Fruit fly (Drosophila melanogaster) ovary, adult (tissue): ENCODE results near the gene CG16700.
A peak's percentile ranks its signal among the peaks of the same experiment; 100 is the strongest.

Source experiments
- CG17801 ChIP-seq: fragments of 200-800 bp; optimal IDR thresholded peaks from 2 replicates; lab custom pipeline; 2019; ENCODE audit warnings: missing biosample characterization, mild to moderate bottlenecking, missing genetic modification characterization, moderate library complexity; ENCODE audit not compliant: partially characterized antibody

CG16700 gene

DNA sequence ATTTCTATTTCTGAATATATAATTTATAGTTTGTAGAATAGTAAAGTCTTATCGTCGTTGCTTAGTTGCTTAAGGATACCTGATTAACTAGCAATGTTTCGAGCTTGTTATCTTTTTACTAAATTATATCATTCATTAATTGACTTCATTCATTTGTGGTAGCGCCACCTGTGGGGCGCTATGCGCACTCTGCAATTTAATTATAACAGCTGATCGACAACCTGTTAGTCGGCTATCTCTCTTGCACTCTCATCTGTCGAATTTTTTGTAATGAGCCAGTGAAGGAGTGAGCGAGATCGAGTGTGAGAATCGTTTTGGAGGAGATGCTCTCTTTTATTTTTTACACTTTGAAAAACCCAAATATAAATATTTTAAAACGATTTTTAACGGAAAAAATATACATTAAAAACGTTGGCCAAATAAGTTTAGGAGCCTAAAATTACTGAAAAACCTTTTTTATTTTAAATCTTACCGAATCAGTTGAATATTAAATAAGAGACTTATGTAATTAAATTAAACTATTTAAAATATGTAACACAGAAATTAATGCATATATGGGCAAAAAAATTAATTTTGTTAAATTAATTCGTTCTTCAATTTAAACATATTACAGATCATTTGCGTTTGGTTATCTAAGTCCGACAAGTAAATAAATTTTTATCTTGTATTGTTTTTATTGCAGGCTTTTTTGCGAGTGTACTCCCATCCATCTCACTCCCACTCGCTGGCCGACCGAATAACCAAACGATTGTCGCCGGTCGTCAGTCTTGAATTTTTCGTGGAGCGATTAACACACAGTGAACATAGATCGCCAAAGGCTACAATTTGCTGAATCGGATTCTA, at the start of gene CG16700, which contains the start of gene CG4991:
TSS of gene CG16700 (plus strand) at position 793 of the 843 bp plus-strand sequence.
TSS of gene CG4991 (plus strand) at position 793 of the 843 bp plus-strand sequence.
- peak; percentile 45 for TF ChIP-seq CG17801

DNA sequence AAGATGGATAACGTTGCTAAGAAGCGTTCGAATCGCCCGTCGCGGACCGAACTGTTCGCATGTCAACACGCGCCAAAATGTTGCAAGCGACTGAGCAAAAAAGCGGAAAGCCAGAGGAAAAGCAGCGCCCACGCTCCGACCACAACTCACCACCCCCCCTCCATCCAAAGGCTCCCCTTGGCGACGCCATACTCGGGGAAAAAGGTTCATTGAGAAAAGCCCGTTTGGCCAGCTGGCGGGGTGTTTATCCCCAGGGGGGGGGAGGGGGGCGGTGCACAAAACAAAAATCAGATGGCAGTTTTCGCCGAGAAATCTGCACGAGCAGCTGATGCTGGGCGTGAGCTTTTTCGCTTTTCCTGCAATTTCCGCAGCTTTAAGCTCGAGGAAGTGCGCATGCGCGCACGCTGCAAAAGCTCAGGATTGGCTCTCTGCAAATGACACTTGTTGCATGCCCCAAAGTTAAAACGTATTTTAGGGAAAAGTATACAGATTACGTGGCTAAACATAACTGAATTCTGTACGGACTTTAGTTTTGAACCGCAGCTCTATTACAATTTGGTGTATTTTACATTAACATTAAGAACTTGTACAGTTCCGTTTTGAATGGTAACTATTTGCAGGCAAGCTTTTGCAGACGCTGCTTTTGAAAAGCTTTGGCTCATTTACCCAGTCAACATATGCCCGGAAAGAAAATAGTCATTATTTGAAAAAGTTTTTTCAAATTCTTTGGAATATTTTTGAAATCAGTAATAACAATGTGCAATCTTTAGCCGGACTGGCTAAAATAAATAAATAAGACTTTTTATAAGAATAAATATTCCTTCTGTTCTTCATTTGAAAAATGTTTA, 43.7 kb upstream of the CG16700 start:
- TF ChIP-seq CG17801: no peak

DNA sequence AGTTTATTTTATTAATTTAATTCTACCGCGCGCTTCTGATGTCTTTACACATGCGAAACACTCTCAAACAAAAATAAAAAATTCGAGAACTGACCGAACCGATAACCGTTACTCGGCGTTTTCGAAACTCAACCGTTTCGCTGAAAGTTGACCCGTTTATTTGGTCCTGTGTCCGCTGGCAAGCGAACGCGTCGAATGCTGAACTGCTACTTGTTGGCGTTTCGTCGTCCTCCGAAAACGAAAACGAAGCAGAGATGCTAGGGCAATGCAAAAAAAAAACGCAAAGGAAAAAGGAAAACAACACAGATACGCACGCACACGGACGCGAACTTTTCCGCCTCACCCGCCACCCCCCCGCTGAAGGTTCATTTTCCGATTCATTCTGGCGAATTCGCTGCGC, 25.0 kb upstream of the CG16700 start, which contains the start of gene CG45002:
TSS of gene CG45002 (minus strand) at position 101 of the 400 bp plus-strand sequence.
- no peak for TF ChIP-seq CG17801

DNA sequence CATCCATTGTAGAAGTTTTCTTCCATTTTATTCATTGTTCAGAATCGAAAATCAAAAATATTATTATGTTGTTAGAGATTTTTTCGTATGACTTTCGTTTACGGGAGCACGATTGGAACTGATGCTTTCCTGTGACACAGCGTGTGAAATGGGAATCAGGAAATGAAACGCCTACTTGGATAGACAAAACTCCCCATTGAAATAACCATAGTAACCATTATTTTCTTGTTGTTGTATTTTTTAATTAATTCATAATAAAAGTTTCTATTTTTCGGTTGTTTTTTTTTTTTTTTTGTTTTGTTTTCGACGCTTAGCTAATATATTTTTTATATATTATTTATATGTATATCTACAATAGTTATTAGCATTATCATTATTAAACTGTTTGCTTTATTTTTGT, 23.2 kb upstream of the CG16700 start, which contains the start of gene CG43077:
TSS of gene CG43077 (minus strand) at position 101 of the 400 bp plus-strand sequence.
- no peak for TF ChIP-seq CG17801

DNA sequence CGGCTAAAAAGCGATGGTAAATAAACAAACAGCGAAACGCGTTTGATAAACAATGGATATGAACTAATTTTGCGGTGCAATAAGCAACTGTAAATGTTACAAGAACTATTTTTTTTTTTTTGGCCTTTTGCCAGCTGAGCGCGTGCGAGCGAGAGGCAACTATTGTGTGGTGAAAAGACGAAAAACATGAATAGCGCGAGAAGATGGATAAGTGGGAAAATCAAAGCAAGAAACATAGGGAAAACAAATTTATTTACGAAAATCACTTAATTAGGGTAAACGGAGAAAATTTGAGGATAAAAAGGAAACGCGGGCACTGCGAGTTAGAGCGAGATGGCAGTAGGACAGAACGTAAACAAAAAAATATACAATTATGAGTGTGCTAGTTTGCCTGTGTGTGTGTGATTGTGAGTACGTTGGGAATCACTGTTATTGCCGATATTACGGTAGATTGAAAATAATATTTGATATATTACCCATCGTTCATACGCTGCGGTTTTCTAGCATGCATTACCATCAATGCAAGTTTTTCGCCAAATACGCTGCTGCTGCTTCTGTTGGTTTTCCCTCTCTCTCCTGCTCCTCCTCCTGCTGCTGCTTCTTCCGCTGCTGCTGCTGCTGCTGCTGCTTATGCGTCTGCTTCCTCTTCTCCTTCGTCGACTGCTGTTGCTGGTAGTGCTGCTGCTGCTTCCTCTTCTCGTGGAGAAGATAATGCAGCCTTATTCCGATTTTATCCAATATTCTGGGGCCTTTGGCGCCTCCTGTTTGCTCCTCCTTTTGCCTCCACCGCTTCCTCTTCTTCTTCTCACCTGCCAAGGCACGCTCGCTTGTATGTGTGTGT, 15.0 kb upstream of the CG16700 start:
- TF ChIP-seq CG17801: no peak

DNA sequence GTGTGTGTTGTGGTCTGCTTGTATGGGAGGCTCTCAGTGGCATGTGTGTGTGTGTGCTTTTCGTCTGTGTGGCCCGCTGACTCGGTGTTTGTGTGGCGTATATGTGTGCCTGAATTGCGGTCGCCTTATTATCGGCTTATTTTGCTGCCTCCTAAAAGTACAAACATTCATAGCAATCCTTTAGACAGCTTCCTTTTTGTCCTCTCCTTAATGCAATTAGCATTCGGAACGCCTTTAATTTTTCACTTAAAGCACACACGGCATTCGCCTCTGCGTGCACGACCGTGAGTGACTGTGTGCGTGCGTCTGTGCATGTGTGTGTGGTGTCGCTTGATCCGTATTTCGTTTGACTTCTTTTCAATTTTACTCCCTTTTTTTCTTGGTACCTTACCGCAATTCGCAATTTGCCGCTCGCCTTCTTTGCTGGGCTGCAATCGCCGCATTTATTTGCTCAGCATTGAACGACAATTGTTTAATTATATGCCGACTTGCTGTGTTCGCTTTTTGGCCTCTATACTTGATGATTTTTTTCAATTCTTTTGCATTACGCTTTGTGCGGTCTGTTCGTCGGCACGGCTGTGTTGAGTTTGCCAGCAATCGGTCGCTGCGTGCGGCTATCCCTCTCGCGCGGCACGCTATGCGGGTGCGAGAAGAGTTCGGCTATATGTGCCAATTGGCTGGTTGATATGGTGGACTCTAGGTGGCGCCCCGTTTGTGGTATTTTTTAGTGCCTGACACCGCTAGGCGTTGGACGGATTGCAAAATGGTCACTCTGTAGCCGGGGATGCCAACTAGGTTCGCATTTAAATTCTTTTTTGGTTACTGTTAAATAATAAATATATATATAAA, 14.1 kb upstream of the CG16700 start, which contains the start of gene wcy:
TSS of gene wcy (minus strand) at position 608 of the 849 bp plus-strand sequence.
- TF ChIP-seq CG17801: no peak

DNA sequence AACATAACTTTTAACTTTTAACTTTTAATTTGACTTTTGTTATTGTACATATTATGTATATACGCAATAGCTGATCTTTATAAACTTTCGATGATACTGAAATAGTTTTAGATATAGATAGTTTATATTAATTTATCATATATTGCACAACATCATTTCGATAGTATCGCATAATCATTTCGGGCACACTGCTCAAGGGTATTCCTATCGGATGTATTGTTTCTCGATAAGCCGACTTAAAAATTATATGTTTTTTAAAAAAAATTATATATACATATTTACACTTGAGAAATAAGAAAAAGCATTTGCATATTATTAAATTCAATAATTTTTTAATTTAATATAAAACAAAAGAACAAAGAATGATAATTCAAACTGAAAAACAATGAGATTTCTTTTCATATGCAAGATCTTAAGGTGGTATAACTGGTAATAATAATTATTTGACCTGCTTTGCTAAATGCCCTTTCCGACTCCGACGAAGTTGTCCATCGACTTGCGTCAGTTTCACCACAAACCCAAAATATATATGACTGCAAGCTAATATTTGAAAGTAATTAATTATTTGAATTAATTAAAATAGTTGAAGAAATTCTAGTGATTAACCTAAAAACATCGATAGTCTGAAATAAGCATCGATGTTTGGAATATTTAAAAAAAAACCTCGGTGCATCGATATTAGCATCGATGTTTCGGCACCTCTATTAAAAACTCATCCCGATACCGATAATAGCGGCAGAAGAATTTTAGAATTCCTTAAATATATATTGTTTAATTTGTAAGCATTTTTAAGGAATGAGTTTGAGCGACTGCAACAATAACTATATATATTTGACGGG, 13.3 kb upstream of the CG16700 start, which contains the start of gene CG4949:
TSS of gene CG4949 (plus strand) at position 698 of the 839 bp plus-strand sequence.
- no peak for TF ChIP-seq CG17801

DNA sequence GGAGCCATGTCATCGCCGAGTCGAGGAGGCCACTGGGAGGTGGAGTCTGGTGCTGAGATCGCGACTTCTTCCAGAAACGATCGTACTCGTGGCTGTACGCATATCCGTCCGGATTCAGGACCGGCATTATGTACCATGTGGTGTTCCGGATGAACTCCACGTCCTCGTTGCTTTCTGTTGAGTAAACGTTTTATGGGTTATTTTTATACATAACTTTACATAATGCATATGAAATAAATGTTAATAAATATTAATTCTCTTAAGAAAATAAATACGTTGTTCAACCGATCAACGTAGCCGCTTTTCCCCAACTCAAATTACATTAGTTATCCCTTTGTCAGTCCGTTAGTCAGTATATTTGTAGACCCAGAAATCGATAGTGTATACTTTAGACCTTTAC, 10.5 kb upstream of the CG16700 start, which contains the start of gene CG4955:
TSS of gene CG4955 (plus strand) at position 301 of the 400 bp plus-strand sequence.
- no peak for TF ChIP-seq CG17801

DNA sequence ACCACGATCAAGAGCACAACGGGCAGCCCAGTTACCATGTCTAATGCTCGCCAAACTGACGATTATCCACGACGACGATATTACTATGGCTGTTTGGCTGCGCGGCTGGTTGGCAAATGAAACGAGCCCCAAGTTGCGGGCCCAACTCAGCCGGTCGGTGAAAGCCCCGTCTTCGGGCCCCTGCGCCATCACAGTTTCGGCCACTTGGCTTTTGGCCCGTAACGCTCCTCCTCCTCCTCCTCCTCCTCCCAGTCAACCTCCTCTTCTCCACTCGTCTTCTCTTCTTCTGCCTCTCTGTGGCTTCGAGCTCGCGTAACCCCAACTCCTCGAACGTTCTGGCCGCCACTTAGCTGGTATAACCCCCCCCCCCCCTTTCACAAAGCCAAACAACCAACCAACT, 4.1 kb upstream of the CG16700 start, which contains the start of gene CG8945:
TSS of gene CG8945 (minus strand) at position 101 of the 400 bp plus-strand sequence.
- TF ChIP-seq CG17801: no peak

DNA sequence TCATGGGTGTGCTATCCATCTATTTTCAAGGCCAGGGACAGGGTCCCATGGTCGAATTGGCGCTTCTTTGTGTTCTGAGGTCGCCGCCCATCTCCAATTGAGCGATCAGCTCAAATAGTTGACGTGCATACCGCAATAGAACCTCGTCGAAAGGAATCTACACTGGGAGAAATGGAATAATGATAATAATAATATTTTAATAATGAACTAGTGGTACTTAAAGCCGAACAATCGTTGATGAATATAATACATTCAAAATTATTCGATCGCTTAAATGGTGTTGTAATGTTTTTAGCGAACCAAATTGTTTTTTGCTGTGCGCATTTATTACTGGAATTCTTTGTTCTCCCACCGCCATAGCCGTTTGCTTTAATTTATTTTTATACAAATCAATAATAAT, 1.1 kb upstream of the CG16700 start:
- TF ChIP-seq CG17801: no peak

DNA sequence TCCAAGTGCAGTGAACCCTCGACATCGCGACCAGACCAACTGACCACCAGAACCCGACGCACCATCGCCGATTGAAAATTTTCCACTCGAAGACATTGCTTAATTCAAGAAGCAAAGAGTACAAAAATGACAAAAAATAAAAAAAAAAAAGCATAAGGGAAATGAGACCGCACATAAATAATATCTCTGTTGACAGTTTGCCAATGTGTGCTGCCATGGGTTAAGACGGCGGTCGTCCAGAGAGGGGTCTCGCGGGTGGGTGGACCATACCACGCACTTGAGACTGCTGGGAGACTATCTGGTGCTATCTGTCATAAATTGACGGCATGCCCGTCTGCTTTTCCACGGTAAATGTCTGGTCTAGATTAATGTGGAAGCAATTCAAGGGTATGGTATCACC, 1.8 kb downstream of the CG16700 start:
- no peak for TF ChIP-seq CG17801

DNA sequence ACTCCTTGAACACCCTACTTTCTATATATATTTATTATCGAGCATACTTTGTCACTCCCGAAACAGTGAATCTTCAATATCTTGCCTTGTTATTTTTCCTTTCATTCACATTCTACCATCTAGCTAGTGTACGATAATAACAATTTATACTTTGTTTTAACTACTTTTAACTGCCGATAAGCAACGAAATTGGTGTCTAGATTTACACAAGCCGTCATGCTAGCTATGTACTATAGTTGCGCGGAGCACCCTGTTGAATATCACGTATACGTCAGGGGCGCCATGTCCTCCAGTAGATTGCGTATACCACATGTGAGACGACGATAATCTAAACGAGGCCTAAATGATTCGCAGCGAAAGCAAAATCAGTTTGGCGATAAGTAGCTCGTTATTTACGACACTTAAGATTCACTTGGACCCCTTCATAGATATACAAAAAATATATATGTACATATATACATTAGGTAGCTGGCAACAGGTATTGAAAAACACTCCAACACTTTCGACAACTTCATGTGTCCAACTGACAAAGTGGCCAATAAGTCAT, 2.3 kb downstream of the CG16700 start:
- TF ChIP-seq CG17801: no peak

DNA sequence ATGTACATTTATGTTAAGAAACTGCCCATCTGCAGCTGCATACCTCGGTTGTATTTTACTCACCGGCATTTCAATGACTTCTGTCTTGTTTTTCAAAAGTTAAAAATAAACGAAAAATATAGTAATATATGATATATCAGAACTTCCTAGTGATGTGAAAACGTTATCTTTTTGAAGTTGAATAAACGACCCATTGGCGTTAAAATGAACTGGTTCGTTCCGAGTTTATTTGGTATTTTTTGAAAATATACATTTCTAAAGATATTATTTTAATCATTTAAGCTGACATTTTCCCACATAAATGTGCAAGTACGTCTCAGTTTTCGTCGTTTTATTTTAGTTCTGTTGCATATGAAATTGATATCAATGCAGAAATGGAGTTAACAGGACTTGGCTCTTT, 14.1 kb downstream of the CG16700 start, which contains the start of gene Arpc3B:
TSS of gene Arpc3B (minus strand) at position 146 of the 400 bp plus-strand sequence.
- no peak for TF ChIP-seq CG17801
